Worm (Caenorhabditis elegans): ENCODE measurements around the gene gst-38.

gst-38 gene

DNA sequence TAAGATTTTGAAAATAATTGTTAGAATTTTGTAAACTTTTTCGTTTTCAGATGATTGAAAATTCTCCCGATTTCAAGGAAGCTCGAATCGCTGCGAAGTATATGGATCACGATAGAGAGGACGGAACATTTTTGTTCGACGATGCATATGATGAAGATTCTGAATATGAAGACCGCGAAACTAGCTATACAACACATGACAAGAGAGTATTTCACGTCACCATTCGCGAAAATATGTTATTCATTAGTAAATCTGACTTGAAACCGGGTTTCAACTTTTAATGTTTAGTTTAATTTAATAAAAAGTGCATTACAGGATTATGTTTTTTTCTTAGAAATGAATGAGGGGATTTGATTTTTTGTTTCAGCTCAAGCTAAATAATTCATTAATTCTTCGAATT is 45.5 kb downstream of the gst-38 start, which contains the start of gene str-57:
TSS of gene str-57 (plus strand) at position 301 of the 400 bp plus-strand sequence.
- TF ChIP-seq madf-6 (GFP tag; IDR thresholded peaks at IDR 0.05) (no peak), attf-3 (GFP tag; conservative IDR thresholded peaks at IDR 0.05) (no peak), ets-4 (GFP tag; optimal IDR thresholded peaks at IDR 0.05) (no peak), die-1 (tag; optimal IDR thresholded peaks at IDR 0.05) (no peak), F10E7.11 (tag; optimal IDR thresholded peaks at IDR 0.05) (no peak), sdz-38 (tag; optimal IDR thresholded peaks at IDR 0.05) (no peak), lin-40 (tag; optimal IDR thresholded peaks at IDR 0.05) (no peak), ceh-40 (GFP tag; IDR thresholded peaks at IDR 0.05) (no peak), B0336.3 (GFP tag; IDR thresholded peaks at IDR 0.05) (no peak), zfh-2 (GFP tag; conservative IDR thresholded peaks at IDR 0.05) (no peak), F33H1.4 (GFP tag; IDR thresholded peaks at IDR 0.05) (no peak), ama-1 (optimal IDR thresholded peaks at IDR 0.05) (no peak), ama-1 (GFP tag; optimal IDR thresholded peaks at IDR 0.05) (no peak), rpc-1 (optimal IDR thresholded peaks at IDR 0.05) (no peak), rpc-1 (tag; optimal IDR thresholded peaks at IDR 0.05) (no peak), T07F8.4 (tag; optimal IDR thresholded peaks at IDR 0.05) (no peak), sptf-2 (GFP tag; optimal IDR thresholded peaks at IDR 0.05) (no peak), ztf-18 (tag; optimal IDR thresholded peaks at IDR 0.05) (no peak), ztf-3 (GFP tag; optimal IDR thresholded peaks at IDR 0.05) (no peak), hlh-12 (tag; optimal IDR thresholded peaks at IDR 0.05) (no peak), T26A5.8 (tag; optimal IDR thresholded peaks at IDR 0.05) (no peak), Y67H2A.10 (GFP tag; conservative IDR thresholded peaks at IDR 0.05) (no peak)

DNA sequence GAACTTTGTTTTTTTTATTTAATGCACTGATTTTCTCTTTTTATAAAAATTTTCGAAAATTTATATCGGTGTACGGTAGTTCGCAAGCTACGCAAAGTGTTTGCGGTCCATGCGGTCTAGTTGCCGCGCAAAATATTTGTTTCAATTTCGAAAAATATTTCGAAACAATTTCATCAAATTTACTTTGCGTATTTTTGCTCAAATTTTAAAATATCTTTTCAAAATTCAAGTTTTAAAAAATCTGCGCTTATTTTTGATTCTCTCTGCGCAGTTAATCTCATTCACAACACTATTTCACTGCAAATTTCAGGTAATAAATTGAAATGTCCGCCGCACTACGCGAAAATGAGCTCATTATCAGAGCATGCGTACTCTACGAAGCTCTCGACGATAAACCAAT is 48.5 kb downstream of the gst-38 start, which contains the start of gene fbxa-197:
TSS of gene fbxa-197 (plus strand) at position 301 of the 400 bp plus-strand sequence.
- no peak for TF ChIP-seq bed-2 (GFP tag; IDR thresholded peaks at IDR 0.05)
- TF ChIP-seq lsl-1 (GFP tag; optimal IDR thresholded peaks at IDR 0.05) = peak; percentile 78

DNA sequence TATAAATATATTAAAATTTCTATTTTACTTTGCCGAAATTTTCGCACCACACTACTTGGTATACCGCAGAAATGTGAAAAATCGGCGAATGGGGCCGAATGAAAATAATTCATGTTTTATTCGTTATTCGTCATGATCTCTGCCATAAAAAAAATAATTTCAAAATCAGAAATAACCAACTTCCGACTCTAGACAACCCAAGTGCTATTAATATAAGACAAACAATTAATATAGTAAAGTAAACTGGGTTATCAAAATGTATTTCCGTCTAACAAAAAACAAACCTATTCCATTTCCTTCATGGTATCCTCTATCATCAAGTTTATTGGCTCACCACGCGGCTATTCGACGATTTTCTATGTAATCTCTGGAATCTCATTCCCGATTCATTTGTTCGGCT is 50.0 kb downstream of the gst-38 start, which contains the start of gene srh-293:
TSS of gene srh-293 (plus strand) at position 301 of the 400 bp plus-strand sequence.
- TF ChIP-seq lin-26 (GFP tag; IDR thresholded peaks at IDR 0.05) (no peak), efl-1 (GFP tag; optimal IDR thresholded peaks at IDR 0.05) (no peak), nfya-2 (GFP tag; IDR thresholded peaks at IDR 0.05) (no peak), B0035.1 (tag; optimal IDR thresholded peaks at IDR 0.05) (no peak), nfya-1 (tag; optimal IDR thresholded peaks at IDR 0.05; ENCODE audit: borderline replicate concordance, insufficient read depth) (no peak), fkh-3 (tag; optimal IDR thresholded peaks at IDR 0.05) (no peak), ama-1 (optimal IDR thresholded peaks at IDR 0.05) (no peak), ama-1 (GFP tag; optimal IDR thresholded peaks at IDR 0.05) (no peak), gei-17 (GFP tag; optimal IDR thresholded peaks at IDR 0.05) (no peak)
